Worm (Caenorhabditis elegans): ENCODE measurements around the gene srb-18.

The srb-18 gene

DNA sequence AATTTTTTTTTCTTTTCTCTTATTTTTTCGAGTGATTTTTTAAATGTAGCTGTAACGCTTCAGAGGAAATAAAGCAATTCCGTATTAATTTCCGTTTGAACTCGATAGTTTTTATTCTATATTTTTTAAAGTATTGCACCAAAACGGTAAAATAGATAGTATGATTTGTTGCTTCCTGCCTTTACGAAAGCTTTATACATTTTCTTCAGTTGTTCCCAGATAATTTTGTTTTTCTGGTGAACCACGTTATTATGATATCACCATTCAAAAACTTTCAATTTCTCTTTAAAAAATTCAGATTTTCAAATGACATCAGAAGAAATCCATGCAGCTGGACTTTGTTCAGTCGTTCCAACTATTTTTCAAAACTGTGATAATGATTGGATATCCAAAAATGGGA lies at the start of gene srb-18:
Gene srb-18 (plus strand): TSS at position 301 of the 400 bp plus-strand sequence.
- TF ChIP-seq fkh-3 (tag; optimal IDR thresholded peaks at IDR 0.05), result no peak
- TF ChIP-seq attf-3 (GFP tag; conservative IDR thresholded peaks at IDR 0.05), result no peak
- TF ChIP-seq madf-6 (GFP tag; IDR thresholded peaks at IDR 0.05), result no peak
- no peak for TF ChIP-seq nfya-1 (tag; optimal IDR thresholded peaks at IDR 0.05; ENCODE audit: borderline replicate concordance, insufficient read depth)
- TF ChIP-seq ZK185.1 (tag; optimal IDR thresholded peaks at IDR 0.05; ENCODE audit: poor library complexity, severe bottlenecking), result no peak

DNA sequence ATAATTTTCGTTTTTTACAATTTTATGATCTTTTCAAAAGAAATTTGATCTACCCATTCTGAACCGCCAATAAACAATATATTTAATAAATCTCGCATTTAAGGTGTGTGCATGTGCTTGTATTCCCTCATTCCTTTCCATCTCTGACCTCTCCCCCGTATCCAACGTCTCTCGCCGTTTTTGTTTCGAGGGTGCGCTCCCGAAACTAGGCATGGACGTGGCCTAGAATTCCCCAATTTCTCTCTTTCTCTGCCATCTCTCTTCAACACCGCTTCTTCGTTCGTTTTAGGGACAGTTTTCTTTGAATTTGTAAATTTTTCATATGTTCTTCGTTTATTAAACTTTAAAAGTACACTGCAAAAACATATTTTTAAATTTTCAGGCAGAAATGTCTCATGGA lies 49.5 kb upstream of the srb-18 start, which contains the start of gene F25E5.1:
Gene F25E5.1 (plus strand): TSS at position 376 of the 400 bp plus-strand sequence.
- TF ChIP-seq hmg-20 (GFP tag; IDR thresholded peaks at IDR 0.05), result 0 out of 2 replicates have a peak, but pooled peaks have one; percentile 24
- peak; percentile 68; the same call in 1 of the 2 replicates for TF ChIP-seq pbrm-1 (GFP tag; IDR thresholded peaks at IDR 0.05)
- TF ChIP-seq F33H1.4 (GFP tag; IDR thresholded peaks at IDR 0.05), result no peak
- 0 out of 2 replicates have a peak, but pooled peaks have one; percentile 32 for TF ChIP-seq rcor-1 (GFP tag; IDR thresholded peaks at IDR 0.05)
- TF ChIP-seq athp-1 (tag; optimal IDR thresholded peaks at IDR 0.05), result peak; percentile 61
- peak; percentile 69 for TF ChIP-seq hmg-1.2 (GFP tag; IDR thresholded peaks at IDR 0.05)
- TF ChIP-seq ztf-18 (tag; optimal IDR thresholded peaks at IDR 0.05), result peak; percentile 49
- TF ChIP-seq ceh-27 (GFP tag; optimal IDR thresholded peaks at IDR 0.05), result peak; percentile 65
- peak; percentile 60 for TF ChIP-seq nhr-80 (tag; optimal IDR thresholded peaks at IDR 0.05)
- TF ChIP-seq die-1 (tag; optimal IDR thresholded peaks at IDR 0.05), result no peak
- TF ChIP-seq attf-3 (GFP tag; conservative IDR thresholded peaks at IDR 0.05), result 0 out of 2 replicates have a peak, but pooled peaks have one; percentile 15
- TF ChIP-seq D2030.7 (GFP tag; IDR thresholded peaks at IDR 0.05), result no peak
- 0 out of 2 replicates have a peak, but pooled peaks have one; percentile 34 for TF ChIP-seq egrh-3 (GFP tag; IDR thresholded peaks at IDR 0.05)
- 0 out of 2 replicates have a peak, but pooled peaks have one; percentile 27 for TF ChIP-seq ekl-4 (GFP tag; IDR thresholded peaks at IDR 0.05)
- no peak for TF ChIP-seq snpc-4 (GFP tag; optimal IDR thresholded peaks at IDR 0.05)
- TF ChIP-seq snpc-4 (tag; optimal IDR thresholded peaks at IDR 0.05), result peak in 1 of 4 experiments; percentile 43
- TF ChIP-seq bed-2 (GFP tag; IDR thresholded peaks at IDR 0.05), result 0 out of 2 replicates have a peak, but pooled peaks have one; percentile 67
- TF ChIP-seq ccch-3 (GFP tag; optimal IDR thresholded peaks at IDR 0.05), result no peak
- peak; percentile 10 for TF ChIP-seq K12H6.12 (tag; optimal IDR thresholded peaks at IDR 0.05)
- TF ChIP-seq madf-8 (GFP tag; conservative IDR thresholded peaks at IDR 0.05), result peak; percentile 46
- TF ChIP-seq ZK185.1 (tag; optimal IDR thresholded peaks at IDR 0.05; ENCODE audit: poor library complexity, severe bottlenecking), result peak; percentile 50
- TF ChIP-seq Y53F4B.3 (GFP tag; IDR thresholded peaks at IDR 0.05), result no peak
- TF ChIP-seq xnd-1 (tag; optimal IDR thresholded peaks at IDR 0.05), result peak; percentile 15
- 0 out of 2 replicates have a peak, but pooled peaks have one; percentile 27 for TF ChIP-seq ceh-100 (GFP tag; IDR thresholded peaks at IDR 0.05)
- peak; percentile 67 for TF ChIP-seq efl-1 (GFP tag; optimal IDR thresholded peaks at IDR 0.05)
- TF ChIP-seq snpc-3.4 (tag; optimal IDR thresholded peaks at IDR 0.05), result no peak
- TF ChIP-seq attf-5 (GFP tag; optimal IDR thresholded peaks at IDR 0.05), result peak; percentile 91

DNA sequence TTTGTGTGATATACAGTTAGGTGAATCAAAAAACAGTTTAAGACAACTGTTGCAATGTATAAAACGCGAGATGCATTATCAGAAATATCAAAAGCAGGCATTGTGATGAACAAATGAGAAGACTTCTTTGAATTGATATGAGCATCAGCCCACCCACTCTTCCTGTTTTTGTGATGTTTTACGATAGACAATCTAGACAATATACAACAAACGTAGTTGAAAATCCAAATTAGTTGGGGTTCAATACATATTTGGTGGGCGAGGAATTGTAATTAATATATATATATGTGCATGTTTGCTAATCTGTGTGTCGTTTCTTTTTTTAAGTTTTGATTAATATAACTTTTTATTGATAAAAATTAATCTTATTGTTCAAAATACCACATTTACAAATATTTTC lies 42.2 kb upstream of the srb-18 start, which contains the start of gene str-28:
Gene str-28 (minus strand): TSS at position 101 of the 400 bp plus-strand sequence.
- TF ChIP-seq nhr-120 (GFP tag; IDR thresholded peaks at IDR 0.05) (no peak), lir-1 (GFP tag; conservative IDR thresholded peaks at IDR 0.05) (no peak), efl-1 (GFP tag; optimal IDR thresholded peaks at IDR 0.05) (no peak), T26A5.8 (tag; optimal IDR thresholded peaks at IDR 0.05) (no peak), fkh-3 (tag; optimal IDR thresholded peaks at IDR 0.05) (no peak), nhr-80 (tag; optimal IDR thresholded peaks at IDR 0.05) (no peak), pha-4 (tag; optimal IDR thresholded peaks at IDR 0.05) (no peak), F23B12.7 (tag; optimal IDR thresholded peaks at IDR 0.05; ENCODE audit: insufficient read depth) (no peak), let-607 (tag; optimal IDR thresholded peaks at IDR 0.05) (no peak), snpc-3.4 (tag; optimal IDR thresholded peaks at IDR 0.05) (no peak), nhr-27 (tag; optimal IDR thresholded peaks at IDR 0.05) (no peak), die-1 (tag; optimal IDR thresholded peaks at IDR 0.05) (no peak), chd-7 (tag; optimal IDR thresholded peaks at IDR 0.05) (no peak), B0261.1 (tag; optimal IDR thresholded peaks at IDR 0.05) (no peak), Y79H2A.3 (GFP tag; conservative IDR thresholded peaks at IDR 0.05) (no peak), dpl-1 (GFP tag; optimal IDR thresholded peaks at IDR 0.05) (no peak), dpff-1 (tag; optimal IDR thresholded peaks at IDR 0.05) (no peak)

Measured in whole organism, young adult.